Fruit fly (Drosophila melanogaster) whole organism, embryonic: ENCODE measurements around the gene loaf.

ENCODE experiments used
- B-H2 ChIP-seq: fragments of 200-800 bp; sonication (Bioruptor generic); optimal IDR thresholded peaks from 2 replicates; lab custom pipeline; 2018; ENCODE audit warnings: missing biosample characterization, mild to moderate bottlenecking, missing genetic modification characterization
- Bteb2 ChIP-seq: fragments of 200-800 bp; sonication (Bioruptor generic); optimal IDR thresholded peaks from 2 replicates; lab custom pipeline; 2016; ENCODE audit warnings: missing biosample characterization, missing genetic modification characterization
- CG10979 ChIP-seq: fragments of 200-800 bp; sonication (Bioruptor generic); optimal IDR thresholded peaks from 2 replicates; lab custom pipeline; 2018; ENCODE audit warnings: missing biosample characterization, mild to moderate bottlenecking, missing genetic modification characterization, moderate library complexity
- CG12104 ChIP-seq: fragments of 200-800 bp; sonication (Bioruptor generic); optimal IDR thresholded peaks from 3 replicates; lab custom pipeline; 2016; ENCODE audit warnings: missing biosample characterization, missing genetic modification characterization
- CG14667 ChIP-seq: fragments of 200-800 bp; sonication (Bioruptor generic); IDR thresholded peaks from 2 replicates; pipeline ENCODE4 v1.3.6; 2022; ENCODE audit warnings: missing biosample characterization, missing genetic modification characterization
- CG15269 ChIP-seq: fragments of 200-800 bp; sonication (Bioruptor generic); optimal IDR thresholded peaks from 2 replicates; lab custom pipeline; 2018; ENCODE audit warnings: missing biosample characterization, mild to moderate bottlenecking, missing genetic modification characterization, moderate library complexity
- CG15514 ChIP-seq: fragments of 200-800 bp; sonication (Bioruptor generic); optimal IDR thresholded peaks from 3 replicates; lab custom pipeline; 2017; ENCODE audit warnings: missing biosample characterization, missing genetic modification characterization, mild to moderate bottlenecking, moderate library complexity, missing genetic modification reagents
- CG17328 ChIP-seq: fragments of 200-800 bp; sonication (Bioruptor generic); IDR thresholded peaks from 2 replicates; pipeline ENCODE4 v1.3.6; 2022; ENCODE audit warnings: missing biosample characterization, missing genetic modification characterization
- CG18599 ChIP-seq: fragments of 200-800 bp; sonication (Bioruptor generic); optimal IDR thresholded peaks from 3 replicates; lab custom pipeline; 2017; ENCODE audit warnings: missing biosample characterization, missing genetic modification characterization, mild to moderate bottlenecking, moderate library complexity, missing genetic modification reagents
- CG18619 ChIP-seq: fragments of 200-800 bp; sonication (Bioruptor generic); optimal IDR thresholded peaks from 3 replicates; lab custom pipeline; 2017; ENCODE audit warnings: missing biosample characterization, mild to moderate bottlenecking, missing genetic modification characterization
- CG2116 ChIP-seq: fragments of 200-800 bp; sonication (Bioruptor generic); optimal IDR thresholded peaks from 3 replicates; lab custom pipeline; 2018; ENCODE audit warnings: missing biosample characterization, mild to moderate bottlenecking, missing genetic modification characterization
- CG31441 ChIP-seq: fragments of 200-800 bp; sonication (Bioruptor generic); IDR thresholded peaks from 2 replicates; pipeline ENCODE4 v1.3.6; 2022; ENCODE audit warnings: missing biosample characterization, missing genetic modification characterization
- CG3281 ChIP-seq: fragments of 200-800 bp; sonication (Bioruptor generic); optimal IDR thresholded peaks from 3 replicates; lab custom pipeline; 2017; ENCODE audit warnings: missing biosample characterization, mild to moderate bottlenecking, missing genetic modification characterization
- CG33213 ChIP-seq: fragments of 200-800 bp; sonication (Bioruptor generic); optimal IDR thresholded peaks from 3 replicates; lab custom pipeline; 2016; ENCODE audit warnings: missing biosample characterization, missing genetic modification characterization
- CG4360 ChIP-seq: fragments of 200-800 bp; sonication (Bioruptor generic); IDR thresholded peaks from 2 replicates; pipeline ENCODE4 v1.3.6; 2022; ENCODE audit warnings: missing biosample characterization, missing genetic modification characterization
- CG5180 ChIP-seq: fragments of 200-800 bp; sonication (Bioruptor generic); optimal IDR thresholded peaks from 3 replicates; lab custom pipeline; 2017; ENCODE audit warnings: missing biosample characterization, missing genetic modification characterization, mild to moderate bottlenecking, moderate library complexity, missing genetic modification reagents
- CG7839 ChIP-seq: fragments of 200-800 bp; sonication (Bioruptor generic); optimal IDR thresholded peaks from 3 replicates; lab custom pipeline; 2018; ENCODE audit warnings: missing biosample characterization, mild to moderate bottlenecking, missing genetic modification characterization, moderate library complexity
- CG8281 ChIP-seq: fragments of 200-800 bp; sonication (Bioruptor generic); optimal IDR thresholded peaks from 2 replicates; lab custom pipeline; 2018; ENCODE audit warnings: missing biosample characterization, mild to moderate bottlenecking, missing genetic modification characterization, moderate library complexity
- CG9797 ChIP-seq: fragments of 200-800 bp; sonication (Bioruptor generic); optimal IDR thresholded peaks from 3 replicates; lab custom pipeline; 2018; ENCODE audit warnings: missing biosample characterization, mild to moderate bottlenecking, missing genetic modification characterization
- Dad ChIP-seq: fragments of 200-800 bp; sonication (Bioruptor generic); optimal IDR thresholded peaks from 3 replicates; lab custom pipeline; 2016; ENCODE audit warnings: missing biosample characterization, missing genetic modification characterization
- Dp ChIP-seq: fragments of 200-800 bp; sonication (Bioruptor generic); optimal IDR thresholded peaks from 2 replicates; lab custom pipeline; 2018; ENCODE audit warnings: missing biosample characterization, mild to moderate bottlenecking, missing genetic modification characterization, moderate library complexity
- Ets97D ChIP-seq: fragments of 200-800 bp; sonication (Bioruptor generic); optimal IDR thresholded peaks from 3 replicates; lab custom pipeline; 2016; ENCODE audit warnings: missing biosample characterization, missing genetic modification characterization
- H15 ChIP-seq: fragments of 200-800 bp; sonication (Bioruptor generic); IDR thresholded peaks from 3 replicates; pipeline ENCODE4 v1.3.6; 2022; ENCODE audit warnings: missing biosample characterization, missing genetic modification characterization
- HHEX ChIP-seq: fragments of 200-800 bp; sonication (Bioruptor generic); optimal IDR thresholded peaks from 3 replicates; lab custom pipeline; 2017; ENCODE audit warnings: missing biosample characterization, mild to moderate bottlenecking, missing genetic modification characterization, missing genetic modification reagents
- HmgZ ChIP-seq: fragments of 200-800 bp; sonication (Bioruptor generic); optimal IDR thresholded peaks from 2 replicates; lab custom pipeline; 2018; ENCODE audit warnings: missing biosample characterization, mild to moderate bottlenecking, missing genetic modification characterization
- MTF-1 ChIP-seq: fragments of 200-800 bp; sonication (Bioruptor generic); optimal IDR thresholded peaks from 2 replicates; lab custom pipeline; 2018; ENCODE audit warnings: missing biosample characterization, mild to moderate bottlenecking, missing genetic modification characterization, borderline replicate concordance
- Nf-YA ChIP-seq: fragments of 200-800 bp; sonication (Bioruptor generic); IDR thresholded peaks from 2 replicates; pipeline ENCODE4 v1.3.6; 2022; ENCODE audit warnings: missing biosample characterization, missing genetic modification characterization
- Xbp1 ChIP-seq: fragments of 200-800 bp; sonication (Bioruptor generic); optimal IDR thresholded peaks from 3 replicates; lab custom pipeline; 2016; ENCODE audit warnings: missing biosample characterization, mild to moderate bottlenecking, missing genetic modification characterization
- chinmo ChIP-seq: fragments of 200-800 bp; sonication (Bioruptor generic); IDR thresholded peaks from 4 replicates; pipeline ENCODE4 v1.3.6; 2022; ENCODE audit warnings: missing biosample characterization, missing genetic modification characterization; ENCODE audit not compliant: partially characterized antibody
- dan ChIP-seq: fragments of 200-800 bp; sonication (Bioruptor generic); IDR thresholded peaks from 2 replicates; pipeline ENCODE4 v1.3.6; 2022; ENCODE audit warnings: missing biosample characterization, missing genetic modification characterization
- emc ChIP-seq: fragments of 200-800 bp; sonication (Bioruptor generic); optimal IDR thresholded peaks from 2 replicates; lab custom pipeline; 2016; ENCODE audit warnings: missing biosample characterization, missing genetic modification characterization
- fd102C ChIP-seq: fragments of 200-800 bp; sonication (Bioruptor generic); optimal IDR thresholded peaks from 2 replicates; lab custom pipeline; 2018; ENCODE audit warnings: missing biosample characterization, mild to moderate bottlenecking, missing genetic modification characterization, moderate library complexity
- gfzf ChIP-seq: fragments of 200-800 bp; sonication (Bioruptor generic); optimal IDR thresholded peaks from 2 replicates; lab custom pipeline; 2016; ENCODE audit warnings: missing biosample characterization, mild to moderate bottlenecking, missing genetic modification characterization, moderate library complexity
- gro ChIP-seq: fragments of 200-800 bp; sonication (Bioruptor generic); optimal IDR thresholded peaks from 2 replicates; lab custom pipeline; 2016; ENCODE audit warnings: missing biosample characterization, missing genetic modification characterization
- jumu ChIP-seq: fragments of 200-800 bp; sonication (Bioruptor generic); optimal IDR thresholded peaks from 3 replicates; lab custom pipeline; 2016; ENCODE audit warnings: missing biosample characterization, missing genetic modification characterization
- kah ChIP-seq: fragments of 200-800 bp; sonication (Bioruptor generic); optimal IDR thresholded peaks from 2 replicates; lab custom pipeline; 2018; ENCODE audit warnings: missing biosample characterization, mild to moderate bottlenecking, missing genetic modification characterization
- pzg ChIP-seq: fragments of 200-800 bp; sonication (Bioruptor generic); optimal IDR thresholded peaks from 3 replicates; lab custom pipeline; 2018; ENCODE audit warnings: missing biosample characterization, mild to moderate bottlenecking, missing genetic modification characterization, moderate library complexity
- run ChIP-seq: fragments of 200-800 bp; sonication (Bioruptor generic); optimal IDR thresholded peaks from 3 replicates; lab custom pipeline; 2018; ENCODE audit warnings: missing biosample characterization, mild to moderate bottlenecking, missing genetic modification characterization
- scrt ChIP-seq: fragments of 200-800 bp; sonication (Bioruptor generic); optimal IDR thresholded peaks from 2 replicates; lab custom pipeline; 2018; ENCODE audit warnings: missing biosample characterization, mild to moderate bottlenecking, missing genetic modification characterization, moderate library complexity
- ttk ChIP-seq: fragments of 200-800 bp; sonication (Bioruptor generic); IDR thresholded peaks from 2 replicates; pipeline ENCODE4 v2.1.2; 2022; ENCODE audit warnings: missing biosample characterization, missing genetic modification characterization
- unc-4 ChIP-seq: fragments of 200-800 bp; sonication (Bioruptor generic); IDR thresholded peaks from 2 replicates; pipeline ENCODE4 v1.3.6; 2022; ENCODE audit warnings: missing biosample characterization, missing genetic modification characterization; ENCODE audit not compliant: partially characterized antibody
- zen ChIP-seq: fragments of 200-800 bp; sonication (Bioruptor generic); optimal IDR thresholded peaks from 3 replicates; lab custom pipeline; 2018; ENCODE audit warnings: missing biosample characterization, mild to moderate bottlenecking, missing genetic modification characterization, moderate library complexity
- zen2 ChIP-seq: fragments of 200-800 bp; sonication (Bioruptor generic); IDR thresholded peaks from 3 replicates; pipeline ENCODE4 v1.3.6; 2022; ENCODE audit warnings: missing biosample characterization, missing genetic modification characterization; ENCODE audit not compliant: partially characterized antibody

Gene loaf

dm6 chr3L:11720780-11721179 lies 45.2 kb downstream of the loaf start, which contains the start of gene Bmcp (continued):
- peak; percentile 79 for TF ChIP-seq CG9797 (GFP tag; lab: Kevin White, UChicago)
- no peak for TF ChIP-seq CG12104 (GFP tag; lab: Kevin White, UChicago)
- no peak for TF ChIP-seq Dad (GFP tag; lab: Kevin White, UChicago)
- peak; percentile 1 for TF ChIP-seq CG18619 (GFP tag; lab: Kevin White, UChicago)
- TF ChIP-seq CG15269 (tag; lab: Kevin White, UChicago) = peak; percentile 12
- no peak for TF ChIP-seq MTF-1
- TF ChIP-seq unc-4 = peak; percentile 37; the same call in 1 of the 2 replicates
- TF ChIP-seq zen (tag; lab: Kevin White, UChicago) = no peak
- peak; percentile 65 for TF ChIP-seq pzg
- TF ChIP-seq HmgZ (tag; lab: Kevin White, UChicago) = peak; percentile 7
- 0 out of 4 replicates have a peak, but pooled peaks have one; percentile 13 for TF ChIP-seq chinmo (GFP tag; lab: Robert Waterston, UW)
- TF ChIP-seq CG33213 (GFP tag; lab: Kevin White, UChicago) = peak; percentile 26
- no peak for TF ChIP-seq run (tag; lab: Kevin White, UChicago)
- peak; percentile 90 for TF ChIP-seq Dp (GFP tag; lab: Kevin White, UChicago)
- TF ChIP-seq jumu = no peak
- no peak for TF ChIP-seq CG3281 (GFP tag; lab: Kevin White, UChicago)
- TF ChIP-seq H15 = no peak
- no peak for TF ChIP-seq ttk (GFP tag; lab: Robert Waterston, UW)
- TF ChIP-seq emc (GFP tag; lab: Kevin White, UChicago) = no peak
- no peak for TF ChIP-seq CG14667 (GFP tag; lab: Robert Waterston, UW)
- no peak for TF ChIP-seq CG10979
- TF ChIP-seq CG17328 (GFP tag; lab: Robert Waterston, UW) = 0 out of 2 replicates have a peak, but pooled peaks have one; percentile 25
- TF ChIP-seq B-H2 (GFP tag; lab: Kevin White, UChicago) = peak; percentile 27
- TF ChIP-seq dan (GFP tag; lab: Robert Waterston, UW) = no peak
- no peak for TF ChIP-seq fd102C (GFP tag; lab: Kevin White, UChicago)
- peak; percentile 96 for TF ChIP-seq kah
- TF ChIP-seq CG31441 (GFP tag; lab: Robert Waterston, UW) = peak; percentile 33; the same call in 1 of the 2 replicates
- TF ChIP-seq gro (GFP tag; lab: Kevin White, UChicago) = no peak
- no peak for TF ChIP-seq Bteb2 (GFP tag; lab: Kevin White, UChicago)
- no peak for TF ChIP-seq CG5180 (GFP tag; lab: Kevin White, UChicago)
- no peak for TF ChIP-seq Nf-YA
- TF ChIP-seq Xbp1 (GFP tag; lab: Kevin White, UChicago) = no peak
- no peak for TF ChIP-seq zen2
- peak; percentile 29 for TF ChIP-seq CG2116 (GFP tag; lab: Kevin White, UChicago)
- TF ChIP-seq CG4360 = peak; percentile 76
- TF ChIP-seq HHEX (GFP tag; lab: Kevin White, UChicago) = no peak
- TF ChIP-seq Ets97D = peak; percentile 95
- peak; percentile 7 for TF ChIP-seq CG18599 (GFP tag; lab: Kevin White, UChicago)
- TF ChIP-seq CG7839 = peak; percentile 12
- peak; percentile 68 for TF ChIP-seq CG15514 (GFP tag; lab: Kevin White, UChicago)
- TF ChIP-seq gfzf (GFP tag; lab: Kevin White, UChicago) = peak; percentile 88
- TF ChIP-seq scrt (GFP tag; lab: Kevin White, UChicago) = peak; percentile 81
- no peak for TF ChIP-seq CG8281 (tag; lab: Kevin White, UChicago)
